Fruit fly (Drosophila melanogaster) whole organism, prepupa: ENCODE results near the gene CG9672.

ENCODE experiments used
- CG6808 ChIP-seq: fragments of 200-800 bp; sonication (Bioruptor generic); optimal IDR thresholded peaks from 3 replicates; lab custom pipeline; 2017; ENCODE audit warnings: missing biosample characterization, missing genetic modification characterization, mild to moderate bottlenecking, moderate library complexity, missing genetic modification reagents
- CG6854 ChIP-seq: fragments of 200-800 bp; sonication (Bioruptor generic); optimal IDR thresholded peaks from 2 replicates; lab custom pipeline; 2017; ENCODE audit warnings: missing biosample characterization, mild to moderate bottlenecking, missing genetic modification characterization
- Eip78C ChIP-seq: fragments of 200-800 bp; sonication (Bioruptor generic); peaks from one replicate; lab custom pipeline; 2016; ENCODE audit warnings: missing biosample characterization, missing genetic modification characterization
- Ets21C ChIP-seq: fragments of 200-800 bp; sonication (Bioruptor generic); optimal IDR thresholded peaks from 3 replicates; lab custom pipeline; 2016; ENCODE audit warnings: missing biosample characterization, missing genetic modification characterization
- Gug ChIP-seq: fragments of 200-800 bp; sonication (Bioruptor generic); IDR thresholded peaks from 2 replicates; pipeline ENCODE4 v1.3.6; 2022; ENCODE audit warnings: missing biosample characterization, missing genetic modification characterization
- dsx ChIP-seq: fragments of 200-800 bp; optimal IDR thresholded peaks from 3 replicates; lab custom pipeline; 2019; ENCODE audit warnings: missing biosample characterization, mild to moderate bottlenecking, missing genetic modification characterization, moderate library complexity; ENCODE audit not compliant: poor library complexity, severe bottlenecking
- ss ChIP-seq, 2 experiments: fragments of 200-800 bp; sonication (Bioruptor generic); optimal IDR thresholded peaks; 2 replicates in 1 of 2; 3 replicates in 1 of 2; lab custom pipeline; 2017 to 2018; ENCODE audit warnings: mild to moderate bottlenecking in 2 of 2, missing biosample characterization in 2 of 2, missing genetic modification characterization in 2 of 2, moderate library complexity in 1 of 2
- topi ChIP-seq: fragments of 200-800 bp; sonication (Bioruptor generic); optimal IDR thresholded peaks from 3 replicates; lab custom pipeline; 2016; ENCODE audit warnings: missing biosample characterization, missing genetic modification characterization

dm6 chrX:16689339-16689738 lies 17.3 kb downstream of the CG9672 start:
- TF ChIP-seq CG6808 (GFP tag; lab: Kevin White, UChicago) (no peak), Gug (no peak), ss (GFP tag; optimal IDR thresholded peaks at IDR 0.05; lab: Kevin White, UChicago) (no peak), Ets21C (no peak), CG6854 (GFP tag; lab: Kevin White, UChicago) (no peak), dsx (GFP tag; lab: Kevin White, UChicago) (no peak), topi (no peak), Eip78C (no peak)
